Fruit fly (Drosophila melanogaster) Kc167 (cell line): ENCODE measurements around the gene CG7900.

ENCODE experiments used
- Myc ChIP-seq: fragments of >200 bp; optimal IDR thresholded peaks from 2 replicates; lab custom pipeline; 2017; ENCODE audit warnings: missing external identifiers
- ttk ChIP-seq: sonication (Bioruptor generic); optimal IDR thresholded peaks from 2 replicates; lab custom pipeline; 2017; ENCODE audit warnings: missing external identifiers

dm6 chr3R:8127151-8127690, 33.3 kb downstream of the CG7900 start:
- no peak for TF ChIP-seq Myc (lab: Kevin White, UChicago)
- no peak for TF ChIP-seq ttk (lab: Kevin White, UChicago)
